Worm (Caenorhabditis elegans): ENCODE measurements around the gene spp-2.

The spp-2 gene

ce11 chrX:7309775-7310174, 6.8 kb downstream of the spp-2 start, which contains the start of the genes his-38 and his-40:
TSS of gene his-38 (minus strand) at chrX:7309875.
TSS of gene his-40 (plus strand) at chrX:7310110.
- TF ChIP-seq T22C8.4 (GFP tag; IDR thresholded peaks at IDR 0.05) (no peak), flt-1 (GFP tag; IDR thresholded peaks at IDR 0.05) (peak; percentile 67; the same call in 1 of the 2 replicates), ztf-29 (GFP tag; IDR thresholded peaks at IDR 0.05) (no peak), tab-1 (GFP tag; IDR thresholded peaks at IDR 0.05) (no peak)

- TF ChIP-seq klf-2 (GFP tag; conservative IDR thresholded peaks at IDR 0.05): no peak
- no peak for TF ChIP-seq med-1 (GFP tag; optimal IDR thresholded peaks at IDR 0.05; ENCODE audit: insufficient read depth)
- TF ChIP-seq cog-1 (tag; optimal IDR thresholded peaks at IDR 0.05): no peak
- TF ChIP-seq ztf-23 (GFP tag; IDR thresholded peaks at IDR 0.05): no peak
- TF ChIP-seq ref-1 (GFP tag; conservative IDR thresholded peaks at IDR 0.05): no peak
- TF ChIP-seq tab-1 (GFP tag; IDR thresholded peaks at IDR 0.05): no peak
- TF ChIP-seq ztf-29 (GFP tag; IDR thresholded peaks at IDR 0.05): no peak
- no peak for TF ChIP-seq T22C8.4 (GFP tag; IDR thresholded peaks at IDR 0.05)
- TF ChIP-seq flt-1 (GFP tag; IDR thresholded peaks at IDR 0.05): no peak
These were observed 10.2 kb downstream of the spp-2 start for ce11 chrX:7306434-7306833.

- TF ChIP-seq klf-2 (GFP tag; conservative IDR thresholded peaks at IDR 0.05) (no peak), tab-1 (GFP tag; IDR thresholded peaks at IDR 0.05) (no peak), flt-1 (GFP tag; IDR thresholded peaks at IDR 0.05) (no peak), T22C8.4 (GFP tag; IDR thresholded peaks at IDR 0.05) (no peak), ref-1 (GFP tag; conservative IDR thresholded peaks at IDR 0.05) (no peak), ztf-29 (GFP tag; IDR thresholded peaks at IDR 0.05) (no peak), ztf-23 (GFP tag; IDR thresholded peaks at IDR 0.05) (no peak), cog-1 (tag; optimal IDR thresholded peaks at IDR 0.05) (no peak), med-1 (GFP tag; optimal IDR thresholded peaks at IDR 0.05; ENCODE audit: insufficient read depth) (no peak)
These were observed 11.0 kb downstream of the spp-2 start, which contains the start of gene sur-5 for ce11 chrX:7305520-7306186. TSS of gene sur-5 (minus strand) at chrX:7305570.

- no peak for TF ChIP-seq ref-1 (GFP tag; conservative IDR thresholded peaks at IDR 0.05)
- no peak for TF ChIP-seq flt-1 (GFP tag; IDR thresholded peaks at IDR 0.05)
- TF ChIP-seq cog-1 (tag; optimal IDR thresholded peaks at IDR 0.05): no peak
- TF ChIP-seq ztf-29 (GFP tag; IDR thresholded peaks at IDR 0.05): no peak
- TF ChIP-seq med-1 (GFP tag; optimal IDR thresholded peaks at IDR 0.05; ENCODE audit: insufficient read depth): no peak
- no peak for TF ChIP-seq ztf-23 (GFP tag; IDR thresholded peaks at IDR 0.05)
- TF ChIP-seq tab-1 (GFP tag; IDR thresholded peaks at IDR 0.05): no peak
- TF ChIP-seq klf-2 (GFP tag; conservative IDR thresholded peaks at IDR 0.05): no peak
- TF ChIP-seq T22C8.4 (GFP tag; IDR thresholded peaks at IDR 0.05): no peak
These were observed 13.5 kb downstream of the spp-2 start for ce11 chrX:7303115-7303514.

- no peak for TF ChIP-seq ztf-23 (GFP tag; IDR thresholded peaks at IDR 0.05)
- no peak for TF ChIP-seq cog-1 (tag; optimal IDR thresholded peaks at IDR 0.05)
- TF ChIP-seq ref-1 (GFP tag; conservative IDR thresholded peaks at IDR 0.05): no peak
- no peak for TF ChIP-seq klf-2 (GFP tag; conservative IDR thresholded peaks at IDR 0.05)
- TF ChIP-seq flt-1 (GFP tag; IDR thresholded peaks at IDR 0.05): no peak
- TF ChIP-seq T22C8.4 (GFP tag; IDR thresholded peaks at IDR 0.05): no peak
- TF ChIP-seq med-1 (GFP tag; optimal IDR thresholded peaks at IDR 0.05; ENCODE audit: insufficient read depth): no peak
- no peak for TF ChIP-seq ztf-29 (GFP tag; IDR thresholded peaks at IDR 0.05)
- no peak for TF ChIP-seq tab-1 (GFP tag; IDR thresholded peaks at IDR 0.05)
These were observed 18.0 kb downstream of the spp-2 start, which contains the start of gene K03A1.4 for ce11 chrX:7298652-7299051. TSS of gene K03A1.4 (minus strand) at chrX:7298752.

ce11 chrX:7296310-7296709, 20.3 kb downstream of the spp-2 start:
- TF ChIP-seq flt-1 (GFP tag; IDR thresholded peaks at IDR 0.05) (no peak), ref-1 (GFP tag; conservative IDR thresholded peaks at IDR 0.05) (no peak), med-1 (GFP tag; optimal IDR thresholded peaks at IDR 0.05; ENCODE audit: insufficient read depth) (no peak), tab-1 (GFP tag; IDR thresholded peaks at IDR 0.05) (no peak)

- TF ChIP-seq cog-1 (tag; optimal IDR thresholded peaks at IDR 0.05) (no peak), tab-1 (GFP tag; IDR thresholded peaks at IDR 0.05) (no peak), ztf-29 (GFP tag; IDR thresholded peaks at IDR 0.05) (no peak), med-1 (GFP tag; optimal IDR thresholded peaks at IDR 0.05; ENCODE audit: insufficient read depth) (no peak), flt-1 (GFP tag; IDR thresholded peaks at IDR 0.05) (no peak), T22C8.4 (GFP tag; IDR thresholded peaks at IDR 0.05) (no peak), ref-1 (GFP tag; conservative IDR thresholded peaks at IDR 0.05) (no peak), ztf-23 (GFP tag; IDR thresholded peaks at IDR 0.05) (no peak), klf-2 (GFP tag; conservative IDR thresholded peaks at IDR 0.05) (no peak)
These were observed 24.8 kb downstream of the spp-2 start, which contains the start of gene lron-7 for ce11 chrX:7291810-7292209. TSS of gene lron-7 (plus strand) at chrX:7292132.

ce11 chrX:7290859-7291628, 25.6 kb downstream of the spp-2 start:
- TF ChIP-seq cog-1 (tag; optimal IDR thresholded peaks at IDR 0.05) (no peak), tab-1 (GFP tag; IDR thresholded peaks at IDR 0.05) (no peak), T22C8.4 (GFP tag; IDR thresholded peaks at IDR 0.05) (no peak), flt-1 (GFP tag; IDR thresholded peaks at IDR 0.05) (no peak)

- no peak for TF ChIP-seq ztf-29 (GFP tag; IDR thresholded peaks at IDR 0.05)
These were observed 27.1 kb downstream of the spp-2 start for ce11 chrX:7289565-7289964.

ce11 chrX:7284724-7285184, 31.9 kb downstream of the spp-2 start:
- TF ChIP-seq cog-1 (tag; optimal IDR thresholded peaks at IDR 0.05) (no peak), tab-1 (GFP tag; IDR thresholded peaks at IDR 0.05) (no peak), ztf-23 (GFP tag; IDR thresholded peaks at IDR 0.05) (no peak), med-1 (GFP tag; optimal IDR thresholded peaks at IDR 0.05; ENCODE audit: insufficient read depth) (no peak), klf-2 (GFP tag; conservative IDR thresholded peaks at IDR 0.05) (no peak), flt-1 (GFP tag; IDR thresholded peaks at IDR 0.05) (no peak), ztf-29 (GFP tag; IDR thresholded peaks at IDR 0.05) (no peak), T22C8.4 (GFP tag; IDR thresholded peaks at IDR 0.05) (no peak), ref-1 (GFP tag; conservative IDR thresholded peaks at IDR 0.05) (no peak)
